Fruit fly (Drosophila melanogaster) Kc167 (cell line): ENCODE data around the gene inaE.

ENCODE experiments used
- Myc ChIP-seq: fragments of >200 bp; optimal IDR thresholded peaks from 2 replicates; lab custom pipeline; 2017; ENCODE audit warnings: missing external identifiers
- Sin3A ChIP-seq: fragments of >200 bp; optimal IDR thresholded peaks from 2 replicates; lab custom pipeline; 2018; ENCODE audit warnings: missing external identifiers
- h ChIP-seq: fragments of >200 bp; optimal IDR thresholded peaks from 3 replicates; lab custom pipeline; 2018; ENCODE audit warnings: missing external identifiers
- insv ChIP-seq: fragments of >200 bp; optimal IDR thresholded peaks from 3 replicates; lab custom pipeline; 2018; ENCODE audit warnings: missing external identifiers
- psq ChIP-seq: fragments of >200 bp; optimal IDR thresholded peaks from 2 replicates; lab custom pipeline; 2017; ENCODE audit warnings: missing external identifiers
- ttk ChIP-seq: sonication (Bioruptor generic); optimal IDR thresholded peaks from 2 replicates; lab custom pipeline; 2017; ENCODE audit warnings: missing external identifiers

DNA sequence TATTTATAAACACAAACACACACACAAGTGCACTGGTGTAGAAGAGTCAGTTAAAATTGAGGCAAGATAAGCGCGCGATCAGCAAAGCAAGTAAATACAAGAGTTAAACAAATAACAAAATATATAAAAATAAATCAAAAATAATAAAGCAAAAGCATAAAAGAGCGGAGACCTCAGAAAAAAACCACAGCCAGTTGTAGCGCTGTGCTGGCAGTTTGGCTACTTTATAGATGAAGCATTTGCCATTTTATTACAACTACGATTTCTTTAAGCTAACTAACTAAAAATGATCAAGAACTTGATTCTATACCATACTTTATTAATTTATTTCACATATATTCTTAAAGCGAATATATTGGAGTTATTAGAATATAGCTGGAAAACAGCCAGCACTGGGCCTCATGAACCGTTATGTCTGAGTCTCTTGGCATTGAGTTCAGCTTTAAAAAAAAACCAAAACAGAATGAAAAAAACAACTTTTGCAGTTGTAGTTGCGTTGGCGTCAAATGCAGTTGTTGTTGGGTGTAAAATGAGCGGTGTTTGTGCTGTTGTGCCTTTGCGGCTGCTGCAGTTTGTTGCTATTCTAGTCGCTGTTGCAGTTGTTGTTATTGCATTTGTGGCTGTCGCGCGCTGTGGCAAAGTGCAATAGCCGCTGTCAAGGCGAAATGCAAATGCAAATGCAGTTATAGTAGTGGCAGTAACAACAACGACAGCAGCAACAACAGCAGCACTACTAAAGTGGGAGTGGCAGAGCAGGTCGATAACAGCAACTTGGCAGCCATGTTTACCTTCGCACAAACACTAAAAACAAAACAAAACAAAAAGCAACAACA lies 35.7 kb upstream of the inaE start:
- TF ChIP-seq ttk (lab: Kevin White, UChicago) (no peak), h (lab: Kevin White, UChicago) (no peak), Myc (lab: Kevin White, UChicago) (no peak), psq (lab: Kevin White, UChicago) (no peak), insv (lab: Kevin White, UChicago) (no peak), Sin3A (lab: Kevin White, UChicago) (no peak)
